Worm (Caenorhabditis elegans) whole organism, L2 larva: Measurements from ENCODE around the gene ssp-36.

ENCODE experiments used
- C34F6.9 ChIP-seq: fragments of 150-350 bp; optimal IDR thresholded peaks from 2 replicates; lab custom pipeline; 2014; ENCODE audit warnings: missing biosample characterization, missing genetic modification characterization
- egl-27 ChIP-seq: sonication (generic microtip); optimal IDR thresholded peaks from 3 replicates; lab custom pipeline; 2017; ENCODE audit warnings: missing biosample characterization, missing genetic modification reagents, missing genetic modification characterization
- lsy-2 ChIP-seq, 2 experiments: fragments of 150-350 bp in 1 of 2; sonication (generic microtip) in 1 of 2; optimal IDR thresholded peaks; 2 replicates each; lab custom pipeline; 2014 to 2017; ENCODE audit warnings: missing biosample characterization in 2 of 2, missing genetic modification characterization in 2 of 2
- nhr-21 ChIP-seq: fragments of 150-350 bp; optimal IDR thresholded peaks from 2 replicates; lab custom pipeline; 2014; ENCODE audit warnings: missing biosample characterization, missing genetic modification characterization
- peb-1 ChIP-seq: fragments of 150-350 bp; optimal IDR thresholded peaks from 2 replicates; lab custom pipeline; 2014; ENCODE audit warnings: missing biosample characterization, missing genetic modification characterization
- snpc-4 ChIP-seq: fragments of 150-350 bp; optimal IDR thresholded peaks from 2 replicates; lab custom pipeline; 2014; ENCODE audit warnings: missing biosample characterization, missing genetic modification characterization
- zag-1 ChIP-seq: fragments of 150-350 bp; optimal IDR thresholded peaks from 2 replicates; lab custom pipeline; 2014; ENCODE audit warnings: missing biosample characterization, missing genetic modification characterization
- ztf-11 ChIP-seq: sonication (generic microtip); optimal IDR thresholded peaks from 2 replicates; lab custom pipeline; 2017; ENCODE audit warnings: missing biosample characterization, missing genetic modification characterization
- ztf-4 ChIP-seq: fragments of 150-350 bp; optimal IDR thresholded peaks from 2 replicates; lab custom pipeline; 2014; ENCODE audit warnings: missing biosample characterization, missing genetic modification characterization

DNA sequence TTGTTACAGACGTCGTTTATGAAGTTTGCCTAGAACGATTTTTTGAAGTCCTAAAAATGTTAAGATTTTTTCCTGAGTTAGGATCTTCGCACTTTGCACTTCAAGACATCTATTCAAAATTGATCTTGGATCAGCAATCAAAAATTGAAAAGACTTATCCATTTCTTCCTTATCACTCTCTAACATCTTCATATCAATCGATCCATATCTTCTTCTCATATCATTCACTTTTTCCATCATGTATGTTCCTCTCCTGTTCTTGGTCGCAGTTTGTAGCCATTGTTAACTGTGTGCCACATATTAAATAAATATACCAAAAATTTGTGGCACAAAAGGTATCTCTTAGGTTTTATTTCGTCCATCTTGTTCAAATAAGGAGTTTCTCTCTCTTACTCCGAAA is 10.4 kb downstream of the ssp-36 start:
- TF ChIP-seq snpc-4 (tag; lab: Kevin White, UChicago) (no peak), ztf-4 (tag; lab: Kevin White, UChicago) (no peak), nhr-21 (tag; lab: Kevin White, UChicago) (no peak), egl-27 (tag; lab: Kevin White, UChicago) (no peak), lsy-2 (tag; optimal IDR thresholded peaks at IDR 0.05; lab: Kevin White, UChicago) (no peak), zag-1 (tag; lab: Kevin White, UChicago) (no peak), peb-1 (no peak), ztf-11 (tag; lab: Kevin White, UChicago) (no peak), C34F6.9 (tag; lab: Kevin White, UChicago) (no peak)
